Fruit fly (Drosophila melanogaster) whole organism, wandering third instar larva: ENCODE results near the gene ato.

ENCODE experiments used
- Abd-B ChIP-seq: fragments of >200 bp; optimal IDR thresholded peaks from 2 replicates; lab custom pipeline; 2017; ENCODE audit warnings: missing biosample characterization, missing genetic modification characterization
- CG32264 ChIP-seq: fragments of 200-800 bp; sonication (Bioruptor generic); optimal IDR thresholded peaks from 2 replicates; lab custom pipeline; 2016; ENCODE audit warnings: missing biosample characterization, missing genetic modification characterization
- CG9705 ChIP-seq: fragments of 200-800 bp; sonication (Bioruptor generic); optimal IDR thresholded peaks from 2 replicates; lab custom pipeline; 2018; ENCODE audit warnings: missing biosample characterization, mild to moderate bottlenecking, missing genetic modification characterization
- CrebA ChIP-seq: fragments of 200-800 bp; sonication (Bioruptor generic); optimal IDR thresholded peaks from 2 replicates; lab custom pipeline; 2016; ENCODE audit warnings: missing biosample characterization, mild to moderate bottlenecking, missing genetic modification characterization, borderline replicate concordance
- Dfd ChIP-seq: fragments of >200 bp; optimal IDR thresholded peaks from 2 replicates; lab custom pipeline; 2017; ENCODE audit warnings: missing biosample characterization, missing genetic modification characterization
- Dif ChIP-seq: fragments of 200-275, 200-300 bp; sonication (Bioruptor generic); optimal IDR thresholded peaks from 2 replicates; lab custom pipeline; 2018; ENCODE audit warnings: missing biosample characterization, missing genetic modification characterization; ENCODE audit not compliant: partially characterized antibody
- GATAd ChIP-seq: sonication (Bioruptor generic); optimal IDR thresholded peaks from 2 replicates; lab custom pipeline; 2016; ENCODE audit warnings: missing biosample characterization, missing genetic modification characterization
- HLH106 ChIP-seq: fragments of 200-800 bp; optimal IDR thresholded peaks from 3 replicates; lab custom pipeline; 2019; ENCODE audit warnings: missing biosample characterization, mild to moderate bottlenecking, missing genetic modification characterization, moderate library complexity
- Hnf4 ChIP-seq: fragments of 200-800 bp; sonication (Bioruptor generic); optimal IDR thresholded peaks from 2 replicates; lab custom pipeline; 2016; ENCODE audit warnings: missing biosample characterization, mild to moderate bottlenecking, missing genetic modification characterization
- Hr78 ChIP-seq: fragments of >200 bp; optimal IDR thresholded peaks from 2 replicates; lab custom pipeline; 2017; ENCODE audit warnings: missing biosample characterization, missing genetic modification characterization
- Hr83 ChIP-seq: fragments of 200-300 bp; sonication (Bioruptor generic); optimal IDR thresholded peaks from 2 replicates; lab custom pipeline; 2016; ENCODE audit warnings: missing biosample characterization, mild to moderate bottlenecking, missing genetic modification characterization, moderate library complexity; ENCODE audit not compliant: poor library complexity, severe bottlenecking
- Jra ChIP-seq: sonication (Bioruptor generic); optimal IDR thresholded peaks from 2 replicates; lab custom pipeline; 2016; ENCODE audit warnings: missing biosample characterization, missing genetic modification characterization
- Mio ChIP-seq: sonication (Bioruptor generic); optimal IDR thresholded peaks from 2 replicates; lab custom pipeline; 2016; ENCODE audit warnings: missing biosample characterization, missing genetic modification characterization
- Myc ChIP-seq: fragments of >200 bp; optimal IDR thresholded peaks from 2 replicates; lab custom pipeline; 2017
- N ChIP-seq: fragments of >200 bp; optimal IDR thresholded peaks from 2 replicates; lab custom pipeline; 2018; ENCODE audit warnings: missing biosample characterization, missing external identifiers, missing genetic modification characterization
- OdsH ChIP-seq: fragments of 200-800 bp; sonication (Bioruptor generic); optimal IDR thresholded peaks from 2 replicates; lab custom pipeline; 2016; ENCODE audit warnings: missing biosample characterization, mild to moderate bottlenecking, missing genetic modification characterization
- Rel ChIP-seq, 2 experiments: fragments of 200-800 bp; sonication (Bioruptor generic) in 1 of 2; optimal IDR thresholded peaks; 2 replicates in 1 of 2; 3 replicates in 1 of 2; lab custom pipeline; 2016 to 2019; ENCODE audit warnings: mild to moderate bottlenecking in 2 of 2, missing biosample characterization in 2 of 2, missing genetic modification characterization in 2 of 2, moderate library complexity in 1 of 2
- Sp1 ChIP-seq: fragments of 200-800 bp; sonication (Bioruptor generic); optimal IDR thresholded peaks from 3 replicates; lab custom pipeline; 2019; ENCODE audit warnings: missing biosample characterization, mild to moderate bottlenecking, missing genetic modification characterization, moderate library complexity
- Vsx2 ChIP-seq: fragments of 200-300, 225-300 bp; sonication (Bioruptor generic); optimal IDR thresholded peaks from 2 replicates; lab custom pipeline; 2018; ENCODE audit warnings: missing biosample characterization, missing genetic modification characterization; ENCODE audit not compliant: partially characterized antibody
- br ChIP-seq: fragments of 200-800 bp; sonication (Bioruptor generic); optimal IDR thresholded peaks from 2 replicates; lab custom pipeline; 2016; ENCODE audit warnings: missing biosample characterization, missing genetic modification characterization
- brk ChIP-seq: fragments of 200-800 bp; sonication (Bioruptor generic); optimal IDR thresholded peaks from 2 replicates; lab custom pipeline; 2016; ENCODE audit warnings: missing biosample characterization, mild to moderate bottlenecking, missing genetic modification characterization
- dl ChIP-seq, 2 experiments: fragments of 175-275, 200-275 bp in 1 of 2; fragments of 200-275 bp in 1 of 2; sonication (Bioruptor generic); optimal IDR thresholded peaks; lab custom pipeline; 2018; ENCODE audit warnings: mild to moderate bottlenecking in 2 of 2, missing biosample characterization in 2 of 2, missing genetic modification characterization in 2 of 2, moderate library complexity in 2 of 2; ENCODE audit not compliant: partially characterized antibody in 2 of 2, insufficient read depth in 1 of 2
- dmrt93B ChIP-seq: fragments of 200-800 bp; sonication (Bioruptor generic); optimal IDR thresholded peaks from 2 replicates; lab custom pipeline; 2018; ENCODE audit warnings: missing biosample characterization, mild to moderate bottlenecking, missing genetic modification characterization
- dsf ChIP-seq: sonication (Bioruptor generic); optimal IDR thresholded peaks from 2 replicates; lab custom pipeline; 2016; ENCODE audit warnings: missing biosample characterization, missing genetic modification characterization, borderline replicate concordance
- ey ChIP-seq: fragments of 200-800 bp; sonication (Bioruptor generic); optimal IDR thresholded peaks from 2 replicates; lab custom pipeline; 2016; ENCODE audit warnings: missing biosample characterization, missing genetic modification characterization
- foxo ChIP-seq, 2 experiments: fragments of 200-800 bp; sonication (Bioruptor generic); optimal IDR thresholded peaks; 2 replicates in 1 of 2; 3 replicates in 1 of 2; lab custom pipeline; 2016 to 2017; ENCODE audit warnings: missing biosample characterization in 2 of 2, missing genetic modification characterization in 2 of 2
- fru ChIP-seq: fragments of 200-800 bp; sonication (Bioruptor generic); optimal IDR thresholded peaks from 3 replicates; lab custom pipeline; 2016; ENCODE audit warnings: missing biosample characterization, mild to moderate bottlenecking, missing genetic modification characterization
- h ChIP-seq: fragments of 200-800 bp; sonication (Bioruptor generic); optimal IDR thresholded peaks from 3 replicates; lab custom pipeline; 2016; ENCODE audit warnings: missing biosample characterization, mild to moderate bottlenecking, missing genetic modification characterization
- jim ChIP-seq: fragments of 175-275, 200-325 bp; sonication (Bioruptor generic); optimal IDR thresholded peaks from 2 replicates; lab custom pipeline; 2016; ENCODE audit warnings: missing biosample characterization, mild to moderate bottlenecking, missing genetic modification characterization
- lola ChIP-seq: fragments of >200 bp; optimal IDR thresholded peaks from 2 replicates; lab custom pipeline; 2017; ENCODE audit warnings: missing biosample characterization, missing genetic modification characterization
- pan ChIP-seq: fragments of >200 bp; optimal IDR thresholded peaks from 2 replicates; lab custom pipeline; 2017
- psq ChIP-seq: fragments of 200-800 bp; sonication (Bioruptor generic); optimal IDR thresholded peaks from 3 replicates; lab custom pipeline; 2017; ENCODE audit warnings: missing biosample characterization, mild to moderate bottlenecking, missing genetic modification characterization, moderate library complexity
- rgr ChIP-seq: fragments of 200-800 bp; sonication (Bioruptor generic); optimal IDR thresholded peaks from 3 replicates; lab custom pipeline; 2016; ENCODE audit warnings: missing biosample characterization, mild to moderate bottlenecking, missing genetic modification characterization
- sage ChIP-seq: fragments of 200-800 bp; sonication (Bioruptor generic); optimal IDR thresholded peaks from 2 replicates; lab custom pipeline; 2016; ENCODE audit warnings: missing biosample characterization, mild to moderate bottlenecking, missing genetic modification characterization
- sv ChIP-seq: fragments of 200-800 bp; sonication (Bioruptor generic); optimal IDR thresholded peaks from 3 replicates; lab custom pipeline; 2016; ENCODE audit warnings: missing biosample characterization, missing genetic modification characterization
- tai ChIP-seq: sonication (Bioruptor generic); optimal IDR thresholded peaks from 2 replicates; lab custom pipeline; 2016; ENCODE audit warnings: missing biosample characterization, missing genetic modification characterization
- usp ChIP-seq: fragments of >200 bp; optimal IDR thresholded peaks from 2 replicates; lab custom pipeline; 2017; ENCODE audit warnings: missing biosample characterization, missing genetic modification characterization
- woc ChIP-seq: sonication (Bioruptor generic); optimal IDR thresholded peaks from 2 replicates; lab custom pipeline; 2016; ENCODE audit warnings: missing biosample characterization, mild to moderate bottlenecking, missing genetic modification characterization

Gene ato

DNA sequence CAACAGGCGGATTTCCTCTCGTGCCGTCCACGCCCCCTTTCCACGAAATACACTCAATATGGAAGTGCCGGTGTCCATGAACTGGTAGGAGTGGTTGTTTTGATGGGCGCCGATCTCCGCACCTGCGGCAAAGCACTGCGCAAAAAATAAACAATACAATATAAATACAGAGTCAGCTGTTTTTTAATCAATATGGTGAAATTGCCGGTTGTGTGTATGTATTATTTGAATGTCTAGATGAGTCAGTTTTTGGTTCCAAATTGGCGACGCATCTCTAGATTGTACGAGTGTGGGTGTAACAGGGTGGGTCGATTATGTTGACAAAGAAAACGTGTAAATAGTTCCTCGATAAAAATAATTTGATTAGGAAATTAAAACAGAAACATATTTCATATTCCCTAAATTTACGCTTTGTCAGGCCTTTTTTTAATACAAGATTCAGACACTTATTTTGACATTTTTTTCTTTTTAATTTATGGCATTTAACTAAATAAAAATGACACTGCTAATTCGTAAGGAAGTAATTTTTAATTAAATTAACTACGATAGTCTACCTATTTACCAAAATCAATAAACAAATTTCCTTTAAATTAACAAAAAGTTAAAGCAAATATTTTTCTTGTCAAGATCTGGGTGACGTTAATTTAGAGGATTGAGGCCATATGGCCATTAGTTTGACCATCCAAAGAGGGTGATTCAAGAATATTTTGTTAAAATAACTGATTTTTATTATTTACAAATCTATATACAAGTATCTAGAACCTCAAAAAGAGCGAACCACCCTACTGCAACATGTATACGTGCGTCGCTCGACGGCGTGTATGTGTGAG is 38.2 kb upstream of the ato start:
- peak; percentile 93 for TF ChIP-seq Sp1 (GFP tag; lab: Kevin White, UChicago)
- peak in 1 of 2 experiments; percentile 90 for TF ChIP-seq foxo (GFP tag; optimal IDR thresholded peaks at IDR 0.05; lab: Kevin White, UChicago)
- no peak for TF ChIP-seq Abd-B
- peak; percentile 43 for TF ChIP-seq CG32264 (GFP tag; lab: Kevin White, UChicago)
- peak; percentile 66 for TF ChIP-seq CG9705
- TF ChIP-seq lola: no peak
- peak; percentile 74 for TF ChIP-seq br (GFP tag; lab: Kevin White, UChicago)
- no peak for TF ChIP-seq jim (GFP tag; lab: Kevin White, UChicago)
- TF ChIP-seq dmrt93B (GFP tag; lab: Kevin White, UChicago): peak; percentile 69
- TF ChIP-seq pan (lab: Kevin White, UChicago): no peak
- no peak for TF ChIP-seq Hr78 (GFP tag; lab: Kevin White, UChicago)
- TF ChIP-seq usp (GFP tag; lab: Kevin White, UChicago): no peak
- no peak for TF ChIP-seq CrebA (GFP tag; lab: Kevin White, UChicago)
- TF ChIP-seq Dfd (GFP tag; lab: Kevin White, UChicago): no peak
- TF ChIP-seq Mio (GFP tag; lab: Kevin White, UChicago): peak; percentile 34
- TF ChIP-seq psq: peak; percentile 82
- peak; percentile 32 for TF ChIP-seq Rel (GFP tag; optimal IDR thresholded peaks at IDR 0.05; lab: Kevin White, UChicago)
- peak; percentile 49 for TF ChIP-seq Rel (tag; optimal IDR thresholded peaks at IDR 0.05; lab: Kevin White, UChicago)
- no peak for TF ChIP-seq Vsx2 (GFP tag; lab: Kevin White, UChicago)
- no peak for TF ChIP-seq Myc (lab: Kevin White, UChicago)
- no peak for TF ChIP-seq GATAd (GFP tag; lab: Kevin White, UChicago)
- peak; percentile 39 for TF ChIP-seq Hr83 (GFP tag; lab: Kevin White, UChicago)
- peak; percentile 85 for TF ChIP-seq rgr (GFP tag; lab: Kevin White, UChicago)
- TF ChIP-seq sv (GFP tag; lab: Kevin White, UChicago): peak; percentile 78
- peak; percentile 87 for TF ChIP-seq HLH106 (tag; lab: Kevin White, UChicago)
- peak; percentile 29 for TF ChIP-seq dsf (GFP tag; lab: Kevin White, UChicago)
- TF ChIP-seq N (GFP tag; lab: Kevin White, UChicago): no peak
- TF ChIP-seq brk (GFP tag; lab: Kevin White, UChicago): peak; percentile 63
- TF ChIP-seq fru (GFP tag; lab: Kevin White, UChicago): peak; percentile 44
- peak; percentile 49 for TF ChIP-seq Hnf4 (GFP tag; lab: Kevin White, UChicago)
- peak; percentile 56 for TF ChIP-seq sage (GFP tag; lab: Kevin White, UChicago)
- peak; percentile 84 for TF ChIP-seq OdsH (GFP tag; lab: Kevin White, UChicago)
- TF ChIP-seq Dif: no peak
- TF ChIP-seq woc (GFP tag; lab: Kevin White, UChicago): peak; percentile 72
- TF ChIP-seq Jra (GFP tag; lab: Kevin White, UChicago): peak; percentile 71
- no peak for TF ChIP-seq dl (GFP tag; optimal IDR thresholded peaks at IDR 0.05; lab: Kevin White, UChicago; ENCODE audit: insufficient read depth in 1 of 2, partially characterized antibody in 2 of 2)
- TF ChIP-seq h: peak; percentile 82
- peak; percentile 83 for TF ChIP-seq ey (GFP tag; lab: Kevin White, UChicago)
- TF ChIP-seq tai (GFP tag; lab: Kevin White, UChicago): no peak

DNA sequence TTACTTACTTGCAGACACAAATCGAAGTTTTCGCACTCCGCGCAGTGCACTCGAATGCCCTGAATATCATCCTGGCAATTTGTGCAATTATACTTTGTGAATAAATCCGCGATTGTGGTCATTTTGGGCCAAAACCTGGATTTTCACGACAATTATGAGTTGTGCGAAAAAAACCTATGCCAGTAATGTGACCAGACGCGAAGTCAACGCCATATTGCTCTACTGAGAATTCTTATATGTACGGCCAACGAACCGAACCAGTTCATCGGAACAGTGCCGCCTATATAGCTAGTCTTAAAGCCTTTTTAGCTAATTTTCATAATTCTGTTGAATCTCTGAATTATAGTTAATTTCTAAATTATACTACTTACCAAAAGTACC is 37.6 kb upstream of the ato start, which contains the start of gene Ada2b:
Ada2b (minus strand) TSS at position 214 of the 381 bp plus-strand sequence.
- TF ChIP-seq GATAd (GFP tag; lab: Kevin White, UChicago) (no peak), Jra (GFP tag; lab: Kevin White, UChicago) (no peak), h (no peak), tai (GFP tag; lab: Kevin White, UChicago) (no peak), woc (GFP tag; lab: Kevin White, UChicago) (peak; percentile 51), fru (GFP tag; lab: Kevin White, UChicago) (peak; percentile 70), Hnf4 (GFP tag; lab: Kevin White, UChicago) (no peak), Hr78 (GFP tag; lab: Kevin White, UChicago) (no peak), N (GFP tag; lab: Kevin White, UChicago) (no peak), Myc (lab: Kevin White, UChicago) (peak; percentile 83)
- TF ChIP-seq, all 38 proteins: peak for 3
